Worm (Caenorhabditis elegans) whole organism, L4 larva: Measurements from ENCODE around the gene nhr-93.

ENCODE experiments used
- F26F4.8 ChIP-seq: fragments of 200-800 bp; sonication (Bioruptor generic); conservative IDR thresholded peaks from 2 replicates; pipeline ENCODE4 v1.3.6; 2022; ENCODE audit warnings: missing genetic modification characterization, missing compliant biosample characterization
- F44E2.7 ChIP-seq: fragments of 200-800 bp; sonication (Bioruptor generic); IDR thresholded peaks from 2 replicates; pipeline ENCODE4 v2.1.2; 2022; ENCODE audit warnings: missing genetic modification characterization, missing compliant biosample characterization
- T26A8.4 ChIP-seq: fragments of 200-800 bp; sonication (Bioruptor generic); IDR thresholded peaks from 2 replicates; pipeline ENCODE4 v1.3.6; 2022; ENCODE audit warnings: missing genetic modification characterization, missing compliant biosample characterization
- Y48G9A.11 ChIP-seq: fragments of 200-800 bp; sonication (Bioruptor generic); IDR thresholded peaks from 2 replicates; pipeline ENCODE4 v1.3.6; 2022; ENCODE audit warnings: missing genetic modification reagents, missing genetic modification characterization, missing compliant biosample characterization
- aly-2 ChIP-seq: sonication (generic microtip); optimal IDR thresholded peaks from 2 replicates; lab custom pipeline; 2018; ENCODE audit warnings: missing biosample characterization, missing genetic modification characterization
- arid-1 ChIP-seq: fragments of 200-800 bp; sonication (Bioruptor generic); conservative IDR thresholded peaks from 2 replicates; pipeline ENCODE4 v1.3.6; 2022; ENCODE audit warnings: missing genetic modification reagents, missing genetic modification characterization, missing compliant biosample characterization
- ceh-20 ChIP-seq: fragments of 200-800 bp; sonication (Bioruptor generic); IDR thresholded peaks from 2 replicates; pipeline ENCODE4 v1.3.6; 2022; ENCODE audit warnings: missing genetic modification reagents, missing genetic modification characterization, missing compliant biosample characterization
- ceh-28 ChIP-seq: fragments of 150-350 bp; optimal IDR thresholded peaks from 2 replicates; lab custom pipeline; 2014; ENCODE audit warnings: missing biosample characterization, missing genetic modification reagents, missing genetic modification characterization
- ceh-62 ChIP-seq: sonication (generic microtip); optimal IDR thresholded peaks from 2 replicates; lab custom pipeline; 2017; ENCODE audit warnings: missing biosample characterization, missing genetic modification characterization
- cey-2 ChIP-seq: sonication (generic microtip); optimal IDR thresholded peaks from 3 replicates; lab custom pipeline; 2017; ENCODE audit warnings: missing genetic modification characterization, mild to moderate bottlenecking, missing compliant biosample characterization, antibody characterized with exemption, borderline replicate concordance; ENCODE audit not compliant: insufficient read depth
- daf-8 ChIP-seq: fragments of 200-800 bp; sonication (Bioruptor generic); IDR thresholded peaks from 2 replicates; pipeline ENCODE4 v1.3.6; 2022; ENCODE audit warnings: missing genetic modification characterization, missing compliant biosample characterization
- dpl-1 ChIP-seq: fragments of 150-350 bp; optimal IDR thresholded peaks from 2 replicates; lab custom pipeline; 2014; ENCODE audit warnings: missing biosample characterization, missing genetic modification reagents, missing genetic modification characterization
- fos-1 ChIP-seq: fragments of 150-350 bp; optimal IDR thresholded peaks from 2 replicates; lab custom pipeline; 2014; ENCODE audit warnings: missing biosample characterization, missing genetic modification characterization
- gei-8 ChIP-seq: fragments of 200-800 bp; sonication (Bioruptor generic); optimal IDR thresholded peaks from 2 replicates; lab custom pipeline; 2018; ENCODE audit warnings: mild to moderate bottlenecking, missing genetic modification characterization, missing compliant biosample characterization
- hlh-11 ChIP-seq: fragments of 200-800 bp; sonication (Bioruptor generic); optimal IDR thresholded peaks from 2 replicates; lab custom pipeline; 2018; ENCODE audit warnings: mild to moderate bottlenecking, missing genetic modification characterization, missing compliant biosample characterization
- hlh-30 ChIP-seq: sonication (generic microtip); optimal IDR thresholded peaks from 2 replicates; lab custom pipeline; 2017; ENCODE audit warnings: antibody characterized with exemption, mild to moderate bottlenecking, missing genetic modification characterization, missing compliant biosample characterization; ENCODE audit not compliant: insufficient read depth
- lin-29 ChIP-seq: fragments of 200-800 bp; sonication (Bioruptor generic); IDR thresholded peaks from 2 replicates; pipeline ENCODE4 v1.3.6; 2022; ENCODE audit warnings: missing genetic modification reagents, missing genetic modification characterization, missing compliant biosample characterization
- lsy-2 ChIP-seq, 2 experiments: fragments of 150-350 bp in 1 of 2; sonication (generic microtip) in 1 of 2; optimal IDR thresholded peaks; 2 replicates each; lab custom pipeline; 2014 to 2017; ENCODE audit warnings: missing biosample characterization in 2 of 2, missing genetic modification characterization in 2 of 2
- madf-5 ChIP-seq, 2 experiments: fragments of 200-800 bp; sonication (Bioruptor generic); IDR thresholded peaks; 2 replicates each; pipeline ENCODE4 v1.3.6; 2022; ENCODE audit warnings: missing compliant biosample characterization in 2 of 2, missing genetic modification characterization in 2 of 2
- madf-9 ChIP-seq: fragments of 200-800 bp; sonication (Bioruptor generic); conservative IDR thresholded peaks from 2 replicates; pipeline ENCODE4 v1.3.6; 2022; ENCODE audit warnings: missing genetic modification reagents, missing genetic modification characterization, missing compliant biosample characterization
- mdl-1 ChIP-seq, 2 experiments: fragments of 150-350 bp in 1 of 2; sonication (generic microtip) in 1 of 2; optimal IDR thresholded peaks; 2 replicates each; lab custom pipeline; 2014 to 2017; ENCODE audit warnings: missing biosample characterization in 2 of 2, missing genetic modification characterization in 2 of 2
- nhr-102 ChIP-seq: sonication (generic microtip); optimal IDR thresholded peaks from 2 replicates; lab custom pipeline; 2016; ENCODE audit warnings: mild to moderate bottlenecking, missing genetic modification characterization, moderate library complexity, missing compliant biosample characterization
- nhr-237 ChIP-seq: sonication (generic microtip); optimal IDR thresholded peaks from 2 replicates; lab custom pipeline; 2017; ENCODE audit warnings: missing biosample characterization, missing genetic modification characterization
- nhr-25 ChIP-seq: sonication (generic microtip); optimal IDR thresholded peaks from 2 replicates; lab custom pipeline; 2017; ENCODE audit warnings: missing genetic modification characterization, mild to moderate bottlenecking, missing compliant biosample characterization, antibody characterized with exemption, moderate library complexity, borderline replicate concordance; ENCODE audit not compliant: insufficient read depth
- nhr-28 ChIP-seq: fragments of 150-350 bp; optimal IDR thresholded peaks from 2 replicates; lab custom pipeline; 2014; ENCODE audit warnings: missing biosample characterization, missing genetic modification characterization
- nhr-41 ChIP-seq: fragments of 200-800 bp; sonication (Bioruptor generic); IDR thresholded peaks from 2 replicates; pipeline ENCODE4 v1.3.6; 2022; ENCODE audit warnings: missing genetic modification reagents, missing genetic modification characterization, missing compliant biosample characterization
- rbr-2 ChIP-seq: sonication (generic microtip); optimal IDR thresholded peaks from 2 replicates; lab custom pipeline; 2016; ENCODE audit warnings: missing genotype, missing genetic modification characterization, missing compliant biosample characterization
- saeg-2 ChIP-seq: fragments of 200-800 bp; sonication (Bioruptor generic); IDR thresholded peaks from 2 replicates; pipeline ENCODE4 v1.3.6; 2022; ENCODE audit warnings: missing genetic modification reagents, missing genetic modification characterization, missing compliant biosample characterization
- set-16 ChIP-seq: fragments of 200-800 bp; sonication (Bioruptor generic); IDR thresholded peaks from 2 replicates; pipeline ENCODE4 v1.3.6; 2022; ENCODE audit warnings: missing genetic modification reagents, missing genetic modification characterization, missing compliant biosample characterization
- snpc-1.2 ChIP-seq: fragments of 200-800 bp; sonication (Bioruptor generic); IDR thresholded peaks from 2 replicates; pipeline ENCODE4 v1.3.6; 2022; ENCODE audit warnings: missing genetic modification reagents, missing genetic modification characterization, missing compliant biosample characterization
- tag-97 ChIP-seq: fragments of 200-800 bp; sonication (Bioruptor generic); IDR thresholded peaks from 2 replicates; pipeline ENCODE4 v1.3.6; 2022; ENCODE audit warnings: missing genetic modification characterization, missing compliant biosample characterization
- unc-130 ChIP-seq: sonication (generic microtip); optimal IDR thresholded peaks from 2 replicates; lab custom pipeline; 2016; ENCODE audit warnings: missing genetic modification reagents, missing genetic modification characterization, missing compliant biosample characterization
- unc-62 ChIP-seq, 3 experiments: fragments of 150-350 bp in 1 of 3; sonication (generic microtip); optimal IDR thresholded peaks in 2 of 3; peaks in 1 of 3; 1 replicate in 1 of 3; 2 replicates in 2 of 3; lab custom pipeline; 2014 to 2017; ENCODE audit warnings: missing biosample characterization in 3 of 3, missing genetic modification characterization in 3 of 3, missing genetic modification reagents in 3 of 3, missing genotype in 1 of 3
- vab-7 ChIP-seq: fragments of 200-800 bp; sonication (Bioruptor generic); IDR thresholded peaks from 2 replicates; pipeline ENCODE4 v1.3.6; 2022; ENCODE audit warnings: missing genetic modification reagents, missing genetic modification characterization, missing compliant biosample characterization
- zfp-3 ChIP-seq: fragments of 200-800 bp; sonication (Bioruptor generic); conservative IDR thresholded peaks from 2 replicates; pipeline ENCODE4 v1.3.6; 2022; ENCODE audit warnings: missing genetic modification reagents, missing genetic modification characterization, missing compliant biosample characterization
- ztf-7 ChIP-seq: fragments of 150-350 bp; optimal IDR thresholded peaks from 2 replicates; lab custom pipeline; 2014; ENCODE audit warnings: missing biosample characterization, missing genetic modification characterization

The nhr-93 gene

DNA sequence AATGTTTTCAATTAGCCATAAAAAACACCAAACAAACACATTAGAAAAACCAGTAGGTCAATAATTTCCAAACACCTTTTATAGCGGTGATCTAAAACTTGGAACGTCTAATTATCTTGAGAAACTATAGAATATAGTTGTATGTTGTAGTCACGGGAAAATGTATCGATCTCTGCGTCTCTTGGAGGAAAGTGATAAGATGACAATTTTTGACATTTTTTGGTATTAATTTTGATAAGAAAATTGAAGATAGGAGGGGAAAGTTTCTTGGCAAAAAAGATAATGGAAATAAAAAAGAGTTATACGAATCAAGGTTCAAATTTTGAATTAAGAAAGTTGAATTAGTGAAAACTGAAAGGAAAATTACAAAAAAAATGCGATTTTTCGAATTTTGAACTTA is 32.5 kb downstream of the nhr-93 start (continued):
- TF ChIP-seq daf-8, result no peak

DNA sequence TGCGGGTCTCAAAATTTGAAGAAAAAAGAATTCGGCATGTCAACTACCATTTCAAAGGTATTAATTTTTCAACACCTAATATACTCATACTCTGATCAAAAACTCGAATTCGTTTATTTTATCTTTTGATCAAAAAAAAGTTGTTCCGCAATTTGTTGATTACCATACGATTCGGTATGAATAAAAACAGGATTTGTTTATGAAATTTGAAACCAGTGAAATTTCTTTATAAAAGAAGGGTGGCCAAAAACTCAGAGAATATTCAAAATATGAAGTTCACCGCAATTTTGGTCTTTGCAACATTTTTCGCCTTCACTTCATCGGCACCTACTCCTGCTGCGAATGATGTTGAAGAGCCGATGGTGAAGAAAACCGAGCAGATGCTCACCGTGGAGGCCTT is 36.2 kb downstream of the nhr-93 start, which contains the start of the genes C07G3.8 and C07G3.10:
Gene C07G3.8, minus strand, starts transcription at position 101 of the 400 bp plus-strand sequence.
Gene C07G3.10, plus strand, starts transcription at position 270 of the 400 bp plus-strand sequence.
- no peak for TF ChIP-seq arid-1
- no peak for TF ChIP-seq saeg-2
- TF ChIP-seq nhr-237 (tag; lab: Kevin White, UChicago), result no peak
- TF ChIP-seq unc-130 (GFP tag; lab: Kevin White, UChicago), result no peak
- no peak for TF ChIP-seq ceh-20 (GFP tag; lab: Robert Waterston, UW)
- no peak for TF ChIP-seq mdl-1 (tag; optimal IDR thresholded peaks at IDR 0.05; lab: Kevin White, UChicago)
- no peak for TF ChIP-seq vab-7 (GFP tag; lab: Robert Waterston, UW)
- TF ChIP-seq fos-1 (tag; lab: Kevin White, UChicago), result no peak
- no peak for TF ChIP-seq nhr-41
- no peak for TF ChIP-seq ztf-7
- no peak for TF ChIP-seq lin-29 (GFP tag; lab: Robert Waterston, UW)

ce11 chrV:3496880-3497279 is 41.3 kb downstream of the nhr-93 start, which contains the start of gene C07G3.15:
TSS of gene C07G3.15 (minus strand) at chrV:3496980.
- TF ChIP-seq Y48G9A.11 (GFP tag; lab: Robert Waterston, UW), result no peak
- no peak for TF ChIP-seq T26A8.4 (GFP tag; lab: Robert Waterston, UW)
- TF ChIP-seq madf-5 (GFP tag; IDR thresholded peaks at IDR 0.05; lab: Robert Waterston, UW), result no peak
- no peak for TF ChIP-seq dpl-1 (GFP tag; lab: Kevin White, UChicago)
- no peak for TF ChIP-seq aly-2
- TF ChIP-seq cey-2 (tag; lab: Kevin White, UChicago), result no peak
- no peak for TF ChIP-seq nhr-25 (tag; lab: Kevin White, UChicago)
- TF ChIP-seq zfp-3 (GFP tag; lab: Robert Waterston, UW), result no peak
- no peak for TF ChIP-seq hlh-11
- TF ChIP-seq ceh-28 (tag; lab: Kevin White, UChicago), result no peak

DNA sequence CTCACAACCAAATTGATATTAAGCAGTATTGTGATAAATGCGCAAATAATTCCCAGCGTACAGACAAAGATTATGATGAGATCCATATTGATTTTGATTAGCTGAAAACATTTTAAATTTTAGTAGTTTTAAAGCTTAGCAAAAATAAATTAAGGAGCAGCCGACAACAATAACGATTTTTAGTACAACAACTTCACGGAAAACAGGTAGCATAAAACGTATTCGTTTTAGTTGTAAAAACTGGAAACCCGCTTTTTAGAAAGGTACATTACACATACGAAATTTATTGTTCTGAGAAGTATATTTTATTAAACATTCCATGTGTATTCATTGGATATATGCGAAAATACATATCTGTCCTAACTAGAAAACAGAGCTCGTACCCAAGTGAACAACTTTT is 47.8 kb downstream of the nhr-93 start, which contains the start of gene srbc-36:
Gene srbc-36, minus strand, starts transcription at position 101 of the 400 bp plus-strand sequence.
- TF ChIP-seq unc-62 (GFP tag; optimal IDR thresholded peaks at IDR 0.05 in 1 of 2; lab: Kevin White, UChicago) (peak in 1 of 2 experiments; percentile 44), unc-62 (tag; optimal IDR thresholded peaks at IDR 0.05; lab: Kevin White, UChicago) (no peak), ceh-62 (tag; lab: Kevin White, UChicago) (no peak)

DNA sequence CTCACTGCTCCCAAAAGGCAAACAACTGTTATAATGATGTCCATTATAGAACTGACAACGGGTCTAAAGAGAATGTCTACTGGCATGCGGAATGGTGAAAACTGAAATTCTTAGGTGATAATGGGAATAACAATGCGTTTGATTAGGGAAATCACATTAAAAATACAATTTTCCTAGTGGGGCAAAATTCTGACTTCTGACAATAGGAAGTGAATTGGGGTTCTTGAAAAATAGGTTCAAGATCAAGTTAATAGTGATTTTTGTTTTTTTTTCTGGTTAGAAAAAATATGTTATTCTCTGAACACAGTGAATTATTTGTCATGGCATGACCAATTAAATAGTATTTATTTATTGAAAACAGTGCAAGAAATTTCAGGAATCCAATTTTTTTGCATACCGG is 51.4 kb downstream of the nhr-93 start, which contains the start of gene srbc-32:
Gene srbc-32, minus strand, starts transcription at position 101 of the 400 bp plus-strand sequence.
- no peak for TF ChIP-seq gei-8 (GFP tag; lab: Kevin White, UChicago)
- TF ChIP-seq nhr-28 (tag; lab: Kevin White, UChicago), result no peak
- no peak for TF ChIP-seq lsy-2 (tag; optimal IDR thresholded peaks at IDR 0.05; lab: Kevin White, UChicago)
- no peak for TF ChIP-seq F26F4.8
- TF ChIP-seq dpl-1 (GFP tag; lab: Kevin White, UChicago), result no peak
- TF ChIP-seq nhr-102, result no peak
- TF ChIP-seq madf-9 (GFP tag; lab: Robert Waterston, UW), result no peak
- no peak for TF ChIP-seq tag-97 (GFP tag; lab: Robert Waterston, UW)
- TF ChIP-seq mdl-1 (tag; optimal IDR thresholded peaks at IDR 0.05; lab: Kevin White, UChicago), result no peak
- TF ChIP-seq set-16, result no peak
- TF ChIP-seq rbr-2, result no peak
- TF ChIP-seq F44E2.7 (GFP tag; lab: Robert Waterston, UW), result no peak
- no peak for TF ChIP-seq snpc-1.2
- no peak for TF ChIP-seq hlh-30
